Fruit fly (Drosophila melanogaster): Measurements from ENCODE around the gene Tgs1.
A peak's percentile ranks its signal among the peaks of the same experiment; 100 is the strongest.

Gene Tgs1

dm6 chr3R:18295262-18295944, 40.1 kb downstream of the Tgs1 start (continued):
- TF ChIP-seq Sry-β (GFP tag; optimal IDR thresholded peaks at IDR 0.05) (no peak), MESR4 (GFP tag; optimal IDR thresholded peaks at IDR 0.05) (no peak), CG9932 (GFP tag; IDR thresholded peaks at IDR 0.05) (no peak), CG13424 (tag; optimal IDR thresholded peaks at IDR 0.05) (peak; percentile 31), Opbp (GFP tag; IDR thresholded peaks at IDR 0.05; ENCODE audit: partially characterized antibody) (no peak), ssp (GFP tag; IDR thresholded peaks at IDR 0.05) (no peak), CG12155 (GFP tag; optimal IDR thresholded peaks at IDR 0.05) (no peak), Bgb (GFP tag; IDR thresholded peaks at IDR 0.05; ENCODE audit: partially characterized antibody) (no peak; the same call in 1 of the 2 replicates), CG4854 (GFP tag; optimal IDR thresholded peaks at IDR 0.05) (no peak), CG8089 (GFP tag; optimal IDR thresholded peaks at IDR 0.05) (no peak), jigr1 (GFP tag; IDR thresholded peaks at IDR 0.05) (no peak), NC2α (GFP tag; optimal IDR thresholded peaks at IDR 0.05) (no peak), org-1 (GFP tag; optimal IDR thresholded peaks at IDR 0.05) (no peak), fru (optimal IDR thresholded peaks at IDR 0.05) (no peak), tll (GFP tag; optimal IDR thresholded peaks at IDR 0.05) (no peak), CG4820 (GFP tag; optimal IDR thresholded peaks at IDR 0.05) (no peak), tio (GFP tag; optimal IDR thresholded peaks at IDR 0.05) (no peak), dysf (GFP tag; IDR thresholded peaks at IDR 0.05) (peak; percentile 58; the same call in 2 of the 3 replicates), Dp (GFP tag; optimal IDR thresholded peaks at IDR 0.05) (no peak), CG18262 (tag; optimal IDR thresholded peaks at IDR 0.05) (peak; percentile 22), grau (tag; optimal IDR thresholded peaks at IDR 0.05) (peak; percentile 23), stc (GFP tag; IDR thresholded peaks at IDR 0.05) (no peak), sens (GFP tag) (peak; percentile 66), z (GFP tag; IDR thresholded peaks at IDR 0.05) (no peak), MBD-R2 (GFP tag; IDR thresholded peaks at IDR 0.05) (no peak), CkIIα-i1 (GFP tag; IDR thresholded peaks at IDR 0.05) (no peak), CG1602 (GFP tag; optimal IDR thresholded peaks at IDR 0.05) (no peak), rib (GFP tag; IDR thresholded peaks at IDR 0.05) (no peak), CG17802 (tag; optimal IDR thresholded peaks at IDR 0.05) (no peak), CG11560 (tag; IDR thresholded peaks at IDR 0.05) (no peak), slp2 (GFP tag; optimal IDR thresholded peaks at IDR 0.05) (no peak), CG15696 (tag; optimal IDR thresholded peaks at IDR 0.05) (no peak), tna (GFP tag; IDR thresholded peaks at IDR 0.05; ENCODE audit: partially characterized antibody) (peak; percentile 62), Asciz (GFP tag; optimal IDR thresholded peaks at IDR 0.05) (no peak), CG12299 (tag; optimal IDR thresholded peaks at IDR 0.05) (no peak), CG9797 (GFP tag; optimal IDR thresholded peaks at IDR 0.05) (no peak), CG9609 (GFP tag; optimal IDR thresholded peaks at IDR 0.05) (no peak), crp (GFP tag; optimal IDR thresholded peaks at IDR 0.05) (no peak), dmrt11E (tag; optimal IDR thresholded peaks at IDR 0.05) (no peak), CHES-1-like (GFP tag; optimal IDR thresholded peaks at IDR 0.05) (no peak), gcm2 (GFP tag; optimal IDR thresholded peaks at IDR 0.05) (no peak), HHEX (GFP tag; optimal IDR thresholded peaks at IDR 0.05) (no peak), YL-1 (GFP tag; optimal IDR thresholded peaks at IDR 0.05) (no peak), CG1233 (GFP tag; optimal IDR thresholded peaks at IDR 0.05) (no peak), CG12219 (GFP tag; optimal IDR thresholded peaks at IDR 0.05) (peak; percentile 16), pum (GFP tag; optimal IDR thresholded peaks at IDR 0.05) (no peak), Dad (GFP tag; optimal IDR thresholded peaks at IDR 0.05) (no peak), kah (GFP tag; optimal IDR thresholded peaks at IDR 0.05) (no peak), esg (GFP tag; conservative IDR thresholded peaks at IDR 0.05) (no peak), ATbp (GFP tag; optimal IDR thresholded peaks at IDR 0.05) (no peak), gro (GFP tag; optimal IDR thresholded peaks at IDR 0.05) (no peak)
